5 worm cellular contexts compared by ENCODE assay signal in genomic region chrII:4299227-4299703, ce11.
TF ChIP-seq lines count a peak whose summit lies in the region.

Gene sco-1 (plus strand): TSS chrII:4299653.

TF ChIP-seq in whole organism, L1 larva, 84 proteins besides CTCF, POLR2A, EP300 and RAD21 (continues in another document):
- no peak for TF ChIP-seq unc-30 (tag; optimal IDR thresholded peaks at IDR 0.05; lab: Kevin White, UChicago)
- TF ChIP-seq blmp-1 (tag; optimal IDR thresholded peaks at IDR 0.05; lab: Kevin White, UChicago): peak; percentile 79
- peak; percentile 76 for TF ChIP-seq aha-1 (tag; optimal IDR thresholded peaks at IDR 0.05; lab: Kevin White, UChicago)
- TF ChIP-seq nhr-28 (tag; optimal IDR thresholded peaks at IDR 0.05; lab: Kevin White, UChicago): peak; percentile 28
- peak; percentile 25 for TF ChIP-seq nhr-12 (tag; optimal IDR thresholded peaks at IDR 0.05; lab: Kevin White, UChicago)
- peak; percentile 98 for TF ChIP-seq mab-9 (GFP tag; IDR thresholded peaks at IDR 0.05; lab: Robert Waterston, UW)
- peak; percentile 100 for TF ChIP-seq rnt-1 (tag; optimal IDR thresholded peaks at IDR 0.05; lab: Kevin White, UChicago)
- TF ChIP-seq dsc-1 (tag; optimal IDR thresholded peaks at IDR 0.05; lab: Kevin White, UChicago): peak; percentile 98
- TF ChIP-seq hlh-4 (tag; optimal IDR thresholded peaks at IDR 0.05; lab: Kevin White, UChicago): peak; percentile 76
- TF ChIP-seq tbx-2 (tag; optimal IDR thresholded peaks at IDR 0.05; lab: Kevin White, UChicago): peak; percentile 98
- peak; percentile 91 for TF ChIP-seq vab-15 (tag; optimal IDR thresholded peaks at IDR 0.05; lab: Kevin White, UChicago)
- peak; percentile 99 for TF ChIP-seq fkh-4 (tag; optimal IDR thresholded peaks at IDR 0.05; lab: Kevin White, UChicago; ENCODE audit: borderline replicate concordance)
- peak; percentile 85 for TF ChIP-seq ceh-63 (GFP tag; optimal IDR thresholded peaks at IDR 0.05; lab: Kevin White, UChicago)
- peak; percentile 26 to 56 for TF ChIP-seq egl-27 (tag; optimal IDR thresholded peaks at IDR 0.05; lab: Kevin White, UChicago)
- peak; percentile 95 for TF ChIP-seq skn-1 (tag; optimal IDR thresholded peaks at IDR 0.05; lab: Kevin White, UChicago)
- TF ChIP-seq nhr-237 (tag; optimal IDR thresholded peaks at IDR 0.05; lab: Kevin White, UChicago): peak; percentile 85
- peak; percentile 90 for TF ChIP-seq ceh-90 (tag; optimal IDR thresholded peaks at IDR 0.05; lab: Kevin White, UChicago)
- TF ChIP-seq lin-39 (tag; optimal IDR thresholded peaks at IDR 0.05; lab: Kevin White, UChicago): peak; percentile 92

TF ChIP-seq in whole organism, L3 larva, 47 proteins besides CTCF, POLR2A, EP300 and RAD21 (continues in another document):
- peak; percentile 48 for TF ChIP-seq nhr-11 (tag; optimal IDR thresholded peaks at IDR 0.05; lab: Kevin White, UChicago)
- TF ChIP-seq eor-1 (tag; optimal IDR thresholded peaks at IDR 0.05; lab: Kevin White, UChicago): no peak
- peak; percentile 87 for TF ChIP-seq pqm-1 (tag; optimal IDR thresholded peaks at IDR 0.05; lab: Kevin White, UChicago)
- peak; percentile 85 for TF ChIP-seq snpc-4 (tag; optimal IDR thresholded peaks at IDR 0.05; lab: Kevin White, UChicago)
- TF ChIP-seq nhr-76 (tag; optimal IDR thresholded peaks at IDR 0.05; lab: Kevin White, UChicago): no peak
- no peak for TF ChIP-seq nhr-12 (tag; optimal IDR thresholded peaks at IDR 0.05; lab: Kevin White, UChicago)
- peak; percentile 98 for TF ChIP-seq nhr-23 (tag; optimal IDR thresholded peaks at IDR 0.05; lab: Kevin White, UChicago)
- TF ChIP-seq nfya-1 (tag; optimal IDR thresholded peaks at IDR 0.05; lab: Kevin White, UChicago; ENCODE audit: insufficient read depth): peak; percentile 96
- TF ChIP-seq daf-12 (tag; optimal IDR thresholded peaks at IDR 0.05; lab: Kevin White, UChicago): no peak
- TF ChIP-seq nhr-67 (tag; optimal IDR thresholded peaks at IDR 0.05; lab: Kevin White, UChicago): no peak
- TF ChIP-seq nhr-25 (tag; optimal IDR thresholded peaks at IDR 0.05; lab: Kevin White, UChicago): peak; percentile 88
- no peak for TF ChIP-seq ztf-11 (tag; optimal IDR thresholded peaks at IDR 0.05; lab: Kevin White, UChicago)
- peak; percentile 98 for TF ChIP-seq nhr-43 (tag; optimal IDR thresholded peaks at IDR 0.05; lab: Kevin White, UChicago; ENCODE audit: poor library complexity, severe bottlenecking)
- TF ChIP-seq elt-2 (tag; optimal IDR thresholded peaks at IDR 0.05; lab: Kevin White, UChicago): peak; percentile 78
- TF ChIP-seq tbx-2 (tag; optimal IDR thresholded peaks at IDR 0.05; lab: Kevin White, UChicago): peak; percentile 78
- peak; percentile 100 for TF ChIP-seq R02D3.7 (tag; optimal IDR thresholded peaks at IDR 0.05; lab: Kevin White, UChicago)
- TF ChIP-seq ama-1 (optimal IDR thresholded peaks at IDR 0.05; lab: Kevin White, UChicago): peak; percentile 63
- TF ChIP-seq fkh-10 (GFP tag; optimal IDR thresholded peaks at IDR 0.05; lab: Kevin White, UChicago): peak; percentile 94
- peak; percentile 41 for TF ChIP-seq ztf-4 (tag; optimal IDR thresholded peaks at IDR 0.05; lab: Kevin White, UChicago)

TF ChIP-seq in whole organism, early embryonic, 17 proteins besides CTCF, POLR2A, EP300 and RAD21:
- TF ChIP-seq F13C5.2 (tag; optimal IDR thresholded peaks at IDR 0.05; lab: Kevin White, UChicago) (peak; percentile 75), tbx-37 (GFP tag; conservative IDR thresholded peaks at IDR 0.05; lab: Robert Waterston, UW) (peak; percentile 70; the same call in 1 of the 2 replicates), ets-7 (tag; optimal IDR thresholded peaks at IDR 0.05; lab: Kevin White, UChicago) (no peak), aly-1 (tag; optimal IDR thresholded peaks at IDR 0.05; lab: Kevin White, UChicago) (no peak), ceh-36 (tag; optimal IDR thresholded peaks at IDR 0.05; lab: Kevin White, UChicago) (no peak), pes-1 (GFP tag; IDR thresholded peaks at IDR 0.05; lab: Robert Waterston, UW) (peak; percentile 66), B0310.2 (tag; optimal IDR thresholded peaks at IDR 0.05; lab: Kevin White, UChicago) (peak; percentile 20), tra-4 (tag; optimal IDR thresholded peaks at IDR 0.05; lab: Kevin White, UChicago) (no peak), ama-1 (optimal IDR thresholded peaks at IDR 0.05; lab: Kevin White, UChicago) (no peak), hmg-4 (GFP tag; optimal IDR thresholded peaks at IDR 0.05; lab: Kevin White, UChicago) (peak; percentile 65), flt-1 (GFP tag; IDR thresholded peaks at IDR 0.05; lab: Robert Waterston, UW) (peak; percentile 45; the same call in 1 of the 2 replicates), ceh-13 (GFP tag; optimal IDR thresholded peaks at IDR 0.05; lab: Kevin White, UChicago) (no peak), sea-1 (GFP tag; conservative IDR thresholded peaks at IDR 0.05; lab: Robert Waterston, UW) (0 out of 2 replicates have a peak, but pooled peaks have one; percentile 56), scrt-1 (GFP tag; IDR thresholded peaks at IDR 0.05; lab: Robert Waterston, UW) (no peak)

TF ChIP-seq in whole organism, midembryonic, 9 proteins besides CTCF, POLR2A, EP300 and RAD21:
- no peak for TF ChIP-seq ref-1 (GFP tag; conservative IDR thresholded peaks at IDR 0.05; lab: Robert Waterston, UW)
- no peak for TF ChIP-seq ztf-29 (GFP tag; IDR thresholded peaks at IDR 0.05; lab: Robert Waterston, UW)
- TF ChIP-seq klf-2 (GFP tag; conservative IDR thresholded peaks at IDR 0.05; lab: Robert Waterston, UW): no peak
- peak; percentile 83 for TF ChIP-seq flt-1 (GFP tag; IDR thresholded peaks at IDR 0.05; lab: Robert Waterston, UW)
- peak; percentile 25 for TF ChIP-seq cog-1 (tag; optimal IDR thresholded peaks at IDR 0.05; lab: Kevin White, UChicago)
- peak; percentile 77 for TF ChIP-seq ztf-23 (GFP tag; IDR thresholded peaks at IDR 0.05; lab: Robert Waterston, UW)
- TF ChIP-seq med-1 (GFP tag; optimal IDR thresholded peaks at IDR 0.05; lab: Kevin White, UChicago; ENCODE audit: insufficient read depth): no peak
- no peak for TF ChIP-seq tab-1 (GFP tag; IDR thresholded peaks at IDR 0.05; lab: Robert Waterston, UW)
- 0 out of 2 replicates have a peak, but pooled peaks have one; percentile 48 for TF ChIP-seq T22C8.4 (GFP tag; IDR thresholded peaks at IDR 0.05; lab: Robert Waterston, UW)

TF ChIP-seq in whole organism, young adult, 124 proteins besides CTCF, POLR2A, EP300 and RAD21 (continues in another document):
- TF ChIP-seq lin-54 (GFP tag; optimal IDR thresholded peaks at IDR 0.05; lab: Kevin White, UChicago) (peak; percentile 80), ztf-28 (GFP tag; IDR thresholded peaks at IDR 0.05; lab: Robert Waterston, UW) (no peak; the same call in 1 of the 2 replicates), ZK185.1 (tag; optimal IDR thresholded peaks at IDR 0.05; lab: Kevin White, UChicago; ENCODE audit: poor library complexity, severe bottlenecking) (no peak), nfya-2 (GFP tag; IDR thresholded peaks at IDR 0.05; lab: Robert Waterston, UW) (no peak), lin-26 (GFP tag; IDR thresholded peaks at IDR 0.05; lab: Robert Waterston, UW) (0 out of 2 replicates have a peak, but pooled peaks have one; percentile 30), aptf-2 (GFP tag; conservative IDR thresholded peaks at IDR 0.05; lab: Robert Waterston, UW) (peak; percentile 86), lin-40 (tag; optimal IDR thresholded peaks at IDR 0.05; lab: Kevin White, UChicago) (peak; percentile 93), dpff-1 (tag; optimal IDR thresholded peaks at IDR 0.05; lab: Kevin White, UChicago) (no peak), dpl-1 (GFP tag; optimal IDR thresholded peaks at IDR 0.05; lab: Kevin White, UChicago) (peak; percentile 64), attf-6 (GFP tag; IDR thresholded peaks at IDR 0.05; lab: Robert Waterston, UW) (no peak), F22D6.2 (tag; optimal IDR thresholded peaks at IDR 0.05; lab: Kevin White, UChicago) (peak; percentile 24), snpc-1.1 (tag; optimal IDR thresholded peaks at IDR 0.05; lab: Kevin White, UChicago; ENCODE audit: insufficient read depth) (peak; percentile 22), egrh-3 (GFP tag; IDR thresholded peaks at IDR 0.05; lab: Robert Waterston, UW) (peak; percentile 60), madf-10 (tag; optimal IDR thresholded peaks at IDR 0.05; lab: Kevin White, UChicago) (peak; percentile 75), K11D2.4 (GFP tag; IDR thresholded peaks at IDR 0.05; lab: Robert Waterston, UW) (peak; percentile 96), somi-1 (GFP tag; optimal IDR thresholded peaks at IDR 0.05; lab: Kevin White, UChicago) (peak; percentile 78), lsl-1 (GFP tag; optimal IDR thresholded peaks at IDR 0.05; lab: Kevin White, UChicago) (peak; percentile 79), cebp-1 (GFP tag; IDR thresholded peaks at IDR 0.05; lab: Robert Waterston, UW) (peak; percentile 70), cebp-1 (tag; optimal IDR thresholded peaks at IDR 0.05; lab: Kevin White, UChicago) (peak; percentile 84), hmg-20 (GFP tag; IDR thresholded peaks at IDR 0.05; lab: Robert Waterston, UW) (peak; percentile 87), atf-7 (tag; optimal IDR thresholded peaks at IDR 0.05; lab: Kevin White, UChicago) (peak; percentile 78), F37B4.10 (GFP tag; IDR thresholded peaks at IDR 0.05; lab: Robert Waterston, UW) (no peak), C17E4.6 (GFP tag; IDR thresholded peaks at IDR 0.05; lab: Robert Waterston, UW) (0 out of 2 replicates have a peak, but pooled peaks have one; percentile 58), Y53F4B.3 (GFP tag; IDR thresholded peaks at IDR 0.05; lab: Robert Waterston, UW) (peak; percentile 58; the same call in 1 of the 2 replicates), C06A6.2 (GFP tag; conservative IDR thresholded peaks at IDR 0.05; lab: Robert Waterston, UW) (peak; percentile 83), bed-1 (GFP tag; IDR thresholded peaks at IDR 0.05; lab: Robert Waterston, UW) (no peak), ceh-91 (GFP tag; IDR thresholded peaks at IDR 0.05; lab: Robert Waterston, UW) (peak; percentile 91), unc-130 (GFP tag; optimal IDR thresholded peaks at IDR 0.05; lab: Kevin White, UChicago) (peak; percentile 77), madf-8 (GFP tag; conservative IDR thresholded peaks at IDR 0.05; lab: Robert Waterston, UW) (peak; percentile 81), rcor-1 (GFP tag; IDR thresholded peaks at IDR 0.05; lab: Robert Waterston, UW) (peak; percentile 91), tlf-1 (GFP tag; optimal IDR thresholded peaks at IDR 0.05; lab: Kevin White, UChicago) (peak; percentile 81), tbp1 (GFP tag; optimal IDR thresholded peaks at IDR 0.05; lab: Kevin White, UChicago) (peak; percentile 71), unc-62 (GFP tag; optimal IDR thresholded peaks at IDR 0.05; lab: Kevin White, UChicago) (no peak), snpc-1.3 (tag; optimal IDR thresholded peaks at IDR 0.05; lab: Kevin White, UChicago; ENCODE audit: insufficient read depth) (peak; percentile 78), ceh-100 (GFP tag; IDR thresholded peaks at IDR 0.05; lab: Robert Waterston, UW) (peak; percentile 75), hlh-12 (tag; optimal IDR thresholded peaks at IDR 0.05; lab: Kevin White, UChicago) (no peak), madf-6 (GFP tag; IDR thresholded peaks at IDR 0.05; lab: Robert Waterston, UW) (peak; percentile 92)

Comparison
In these comparisons a context has a peak if more than half of its experiments do, and no peak if none do; other contexts are left out.
1. Of the 8 proteins assayed by ChIP-seq in both whole organism, young adult and whole organism, L1 larva: peak only in whole organism, young adult: none; only in whole organism, L1 larva: ama-1, nhr-90 and unc-62; in both: dpl-1, efl-1, lin-35, snpc-4 and unc-130; in neither: 0.